Worm (Caenorhabditis elegans): ENCODE results near the gene acs-4.

The acs-4 gene

ce11 chrIII:7140228-7140710, 27.4 kb upstream of the acs-4 start (continued):
- peak; percentile 1 to 42 for TF ChIP-seq lin-35 (GFP tag; optimal IDR thresholded peaks at IDR 0.05)
- TF ChIP-seq ceh-88 (GFP tag; IDR thresholded peaks at IDR 0.05), result peak; percentile 41; the same call in 1 of the 2 replicates
- peak; percentile 75 for TF ChIP-seq nhr-71 (tag; optimal IDR thresholded peaks at IDR 0.05)
- no peak for TF ChIP-seq elt-3 (tag; optimal IDR thresholded peaks at IDR 0.05)
- TF ChIP-seq mep-1 (tag; optimal IDR thresholded peaks at IDR 0.05), result no peak
- TF ChIP-seq C04F5.9 (tag; optimal IDR thresholded peaks at IDR 0.05), result no peak
- no peak for TF ChIP-seq zip-4 (GFP tag; optimal IDR thresholded peaks at IDR 0.05)
- no peak for TF ChIP-seq mab-9 (GFP tag; IDR thresholded peaks at IDR 0.05)
- no peak for TF ChIP-seq hlh-17 (GFP tag; optimal IDR thresholded peaks at IDR 0.05; ENCODE audit: borderline replicate concordance)
- peak; percentile 43 for TF ChIP-seq ama-1 (optimal IDR thresholded peaks at IDR 0.05)
- TF ChIP-seq nhr-77 (tag; optimal IDR thresholded peaks at IDR 0.05), result no peak
- TF ChIP-seq unc-30 (tag; optimal IDR thresholded peaks at IDR 0.05), result no peak
- no peak for TF ChIP-seq ceh-8 (GFP tag; optimal IDR thresholded peaks at IDR 0.05)
- no peak for TF ChIP-seq ztf-11 (tag; optimal IDR thresholded peaks at IDR 0.05)
- peak in 1 of 2 experiments; percentile 41 for TF ChIP-seq lsy-2 (tag; optimal IDR thresholded peaks at IDR 0.05)
- TF ChIP-seq unc-62 (GFP tag; optimal IDR thresholded peaks at IDR 0.05), result no peak
- no peak for TF ChIP-seq hpl-2 (GFP tag; optimal IDR thresholded peaks at IDR 0.05)
- peak; percentile 28 to 43 for TF ChIP-seq efl-1 (optimal IDR thresholded peaks at IDR 0.05)
- peak in 1 of 2 experiments; percentile 62 for TF ChIP-seq efl-1 (GFP tag; optimal IDR thresholded peaks at IDR 0.05 in 1 of 2)
- TF ChIP-seq lir-3 (tag; optimal IDR thresholded peaks at IDR 0.05; ENCODE audit: poor library complexity), result no peak
- no peak for TF ChIP-seq pag-3 (tag; optimal IDR thresholded peaks at IDR 0.05; ENCODE audit: borderline replicate concordance, insufficient read depth)
- peak; percentile 44 for TF ChIP-seq lin-14 (GFP tag; optimal IDR thresholded peaks at IDR 0.05)
- TF ChIP-seq snu-23 (GFP tag; optimal IDR thresholded peaks at IDR 0.05), result peak; percentile 66
- peak; percentile 94 for TF ChIP-seq nhr-85 (tag)
- TF ChIP-seq efl-3 (GFP tag; optimal IDR thresholded peaks at IDR 0.05), result no peak
- peak; percentile 66 for TF ChIP-seq rnt-1 (tag; optimal IDR thresholded peaks at IDR 0.05)
- TF ChIP-seq elt-2 (tag; optimal IDR thresholded peaks at IDR 0.05), result peak; percentile 46
- TF ChIP-seq unc-98 (GFP tag; IDR thresholded peaks at IDR 0.05), result no peak
- no peak for TF ChIP-seq fkh-8 (tag; optimal IDR thresholded peaks at IDR 0.05)
- no peak for TF ChIP-seq tbx-2 (tag; optimal IDR thresholded peaks at IDR 0.05)

DNA sequence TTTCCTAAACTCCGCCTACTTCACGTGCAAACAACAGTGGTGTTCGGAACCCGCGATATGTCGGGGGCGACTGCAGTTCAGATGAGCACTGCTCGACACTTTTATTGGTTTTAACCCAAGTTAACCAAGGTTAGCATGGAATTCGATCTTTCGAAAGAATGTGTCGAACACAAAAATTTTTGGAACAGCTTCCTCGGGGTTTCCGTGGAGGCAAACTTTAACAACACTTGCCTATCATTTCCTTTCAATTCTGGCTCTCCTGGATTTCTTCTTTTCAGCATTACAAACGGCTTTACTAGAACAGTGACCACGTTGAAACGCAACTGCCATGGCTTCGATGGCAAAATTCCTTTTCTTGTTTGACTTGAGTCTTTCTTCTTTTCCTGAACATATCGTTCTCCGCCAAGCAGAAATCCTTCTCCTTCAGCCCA, 26.3 kb upstream of the acs-4 start:
- TF ChIP-seq swsn-7 (tag; optimal IDR thresholded peaks at IDR 0.05) (peak; percentile 45), F16B12.6 (tag; optimal IDR thresholded peaks at IDR 0.05) (no peak), nhr-20 (tag; optimal IDR thresholded peaks at IDR 0.05) (peak; percentile 42), lsy-2 (tag; optimal IDR thresholded peaks at IDR 0.05) (peak; percentile 3 to 15), sptf-1 (tag; optimal IDR thresholded peaks at IDR 0.05) (no peak), snpc-4 (tag; optimal IDR thresholded peaks at IDR 0.05) (peak; percentile 97), nhr-85 (tag) (peak; percentile 14), grh-1 (GFP tag; IDR thresholded peaks at IDR 0.05) (0 out of 2 replicates have a peak, but pooled peaks have one; percentile 31), ama-1 (optimal IDR thresholded peaks at IDR 0.05) (peak; percentile 92), rnt-1 (tag; optimal IDR thresholded peaks at IDR 0.05) (peak; percentile 55), efl-1 (optimal IDR thresholded peaks at IDR 0.05) (peak; percentile 19 to 41), efl-1 (GFP tag; optimal IDR thresholded peaks at IDR 0.05 in 1 of 2) (peak in 1 of 2 experiments; percentile 96), lin-39 (tag; optimal IDR thresholded peaks at IDR 0.05) (peak; percentile 50), jun-1 (tag; optimal IDR thresholded peaks at IDR 0.05) (peak; percentile 28), hpl-2 (GFP tag; optimal IDR thresholded peaks at IDR 0.05) (peak; percentile 47), unc-98 (GFP tag; IDR thresholded peaks at IDR 0.05) (no peak), nhr-71 (tag; optimal IDR thresholded peaks at IDR 0.05) (peak; percentile 74), nhr-90 (tag; optimal IDR thresholded peaks at IDR 0.05; ENCODE audit: poor library complexity) (peak; percentile 76), aly-2 (tag; optimal IDR thresholded peaks at IDR 0.05) (no peak), nhr-19 (GFP tag; conservative IDR thresholded peaks at IDR 0.05) (peak; percentile 75), snu-23 (GFP tag; optimal IDR thresholded peaks at IDR 0.05) (peak; percentile 32), unc-130 (tag; optimal IDR thresholded peaks at IDR 0.05) (no peak), xbp-1 (tag; optimal IDR thresholded peaks at IDR 0.05) (no peak), lin-15B (tag; optimal IDR thresholded peaks at IDR 0.05) (no peak), elt-2 (tag; optimal IDR thresholded peaks at IDR 0.05) (peak; percentile 92), lin-35 (GFP tag; optimal IDR thresholded peaks at IDR 0.05) (peak in 1 of 2 experiments; percentile 73), nhr-47 (tag; optimal IDR thresholded peaks at IDR 0.05) (peak; percentile 42), lin-14 (GFP tag; optimal IDR thresholded peaks at IDR 0.05) (peak; percentile 59), dpl-1 (GFP tag; optimal IDR thresholded peaks at IDR 0.05) (peak in 1 of 3 experiments; percentile 23), nhr-77 (tag; optimal IDR thresholded peaks at IDR 0.05) (peak; percentile 62), nhr-237 (tag; optimal IDR thresholded peaks at IDR 0.05) (no peak), aha-1 (tag; optimal IDR thresholded peaks at IDR 0.05) (no peak)
